Worm (Caenorhabditis elegans) whole organism, early embryonic: Measurements from ENCODE around the gene poml-4.

ENCODE experiments used
- B0310.2 ChIP-seq: sonication (generic microtip); optimal IDR thresholded peaks from 2 replicates; lab custom pipeline; 2016; ENCODE audit warnings: mild to moderate bottlenecking, missing genetic modification characterization, missing compliant biosample characterization
- F13C5.2 ChIP-seq: sonication (generic microtip); optimal IDR thresholded peaks from 2 replicates; lab custom pipeline; 2017; ENCODE audit warnings: mild to moderate bottlenecking, missing genetic modification characterization, inconsistent platforms, missing compliant biosample characterization
- aly-1 ChIP-seq: sonication (generic microtip); optimal IDR thresholded peaks from 2 replicates; lab custom pipeline; 2016; ENCODE audit warnings: missing genetic modification characterization, missing compliant biosample characterization
- ama-1 ChIP-seq: fragments of 150-350 bp; optimal IDR thresholded peaks from 2 replicates; lab custom pipeline; 2014
- ceh-13 ChIP-seq: fragments of 200-800 bp; sonication (Bioruptor generic); optimal IDR thresholded peaks from 2 replicates; lab custom pipeline; 2018; ENCODE audit warnings: mild to moderate bottlenecking, missing genetic modification characterization, missing compliant biosample characterization
- ceh-36 ChIP-seq: sonication (generic microtip); optimal IDR thresholded peaks from 2 replicates; lab custom pipeline; 2016; ENCODE audit warnings: missing genetic modification characterization, inconsistent platforms, missing compliant biosample characterization
- ets-7 ChIP-seq: sonication (generic microtip); optimal IDR thresholded peaks from 2 replicates; lab custom pipeline; 2016; ENCODE audit warnings: missing genotype, missing genetic modification characterization, missing compliant biosample characterization
- flt-1 ChIP-seq: fragments of 200-800 bp; sonication (Bioruptor generic); IDR thresholded peaks from 2 replicates; pipeline ENCODE4 v1.3.6; 2022; ENCODE audit warnings: missing genetic modification characterization, missing compliant biosample characterization
- hmbx-1 ChIP-seq: sonication (generic microtip); optimal IDR thresholded peaks from 2 replicates; lab custom pipeline; 2016; ENCODE audit warnings: mild to moderate bottlenecking, missing genetic modification characterization, missing compliant biosample characterization
- hmg-4 ChIP-seq: fragments of 200-800 bp; sonication (Bioruptor generic); optimal IDR thresholded peaks from 2 replicates; lab custom pipeline; 2018; ENCODE audit warnings: mild to moderate bottlenecking, missing genetic modification characterization, missing compliant biosample characterization
- hnd-1 ChIP-seq: sonication (generic microtip); optimal IDR thresholded peaks from 2 replicates; lab custom pipeline; 2016; ENCODE audit warnings: missing genetic modification characterization, missing compliant biosample characterization
- pes-1 ChIP-seq: fragments of 200-800 bp; sonication (Bioruptor generic); IDR thresholded peaks from 2 replicates; pipeline ENCODE4 v1.3.6; 2022; ENCODE audit warnings: missing genetic modification reagents, missing genetic modification characterization, missing compliant biosample characterization
- scrt-1 ChIP-seq: fragments of 200-800 bp; sonication (Bioruptor generic); IDR thresholded peaks from 2 replicates; pipeline ENCODE4 v1.3.6; 2022; ENCODE audit warnings: missing genetic modification characterization, missing compliant biosample characterization
- sea-1 ChIP-seq: fragments of 200-800 bp; sonication (Bioruptor generic); conservative IDR thresholded peaks from 2 replicates; pipeline ENCODE4 v1.3.6; 2022; ENCODE audit warnings: missing genetic modification characterization, missing compliant biosample characterization
- tbx-11 ChIP-seq: fragments of 200-800 bp; sonication (Bioruptor generic); IDR thresholded peaks from 2 replicates; pipeline ENCODE4 v1.3.6; 2022; ENCODE audit warnings: missing genetic modification characterization, missing compliant biosample characterization
- tbx-37 ChIP-seq: fragments of 200-800 bp; sonication (Bioruptor generic); conservative IDR thresholded peaks from 2 replicates; pipeline ENCODE4 v1.3.6; 2022; ENCODE audit warnings: missing genetic modification reagents, missing genetic modification characterization, missing compliant biosample characterization
- tra-4 ChIP-seq: sonication (generic microtip); optimal IDR thresholded peaks from 2 replicates; lab custom pipeline; 2017; ENCODE audit warnings: missing genetic modification characterization, missing compliant biosample characterization

The poml-4 gene

DNA sequence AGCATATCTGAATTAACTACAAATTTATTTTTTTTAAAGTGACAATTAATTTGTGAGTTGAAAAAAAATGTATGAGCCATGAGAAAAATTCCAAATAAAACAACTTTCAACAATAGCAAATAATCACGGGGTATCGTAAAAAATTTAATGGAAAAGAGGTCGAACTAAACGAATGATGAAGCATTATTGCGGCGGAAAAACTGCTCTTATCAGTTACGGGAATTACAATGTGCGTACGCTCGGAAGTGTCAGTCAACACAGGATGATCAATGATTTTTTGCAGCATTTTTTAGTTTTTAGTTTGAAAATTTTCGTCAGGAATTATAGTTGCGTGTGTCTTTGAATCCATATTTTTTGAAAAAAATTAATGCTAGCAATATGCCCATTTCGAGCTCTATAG, 36.0 kb downstream of the poml-4 start:
- TF ChIP-seq ceh-13 (GFP tag; lab: Kevin White, UChicago) (no peak), hmg-4 (GFP tag; lab: Kevin White, UChicago) (no peak)

DNA sequence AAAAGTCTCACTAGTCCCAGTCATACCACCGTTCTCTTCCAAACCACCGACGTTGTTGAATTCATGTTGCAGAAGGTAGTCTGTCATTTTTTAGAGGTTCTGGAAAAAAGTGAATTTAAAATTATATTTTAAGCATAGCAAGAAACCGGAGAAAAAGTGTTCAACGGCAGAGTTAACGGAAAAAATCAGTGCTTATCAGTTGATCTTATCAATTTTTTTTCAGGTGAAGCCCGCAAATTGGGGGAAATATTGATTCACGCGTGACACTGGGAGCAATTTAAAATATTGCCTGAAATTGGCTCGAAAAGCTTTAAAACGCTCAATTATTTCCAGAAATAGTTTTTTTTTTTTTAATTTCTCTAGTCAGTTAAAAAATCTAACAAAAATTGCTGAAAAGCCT, 39.2 kb downstream of the poml-4 start, which contains the start of gene math-38:
Gene math-38, minus strand, starts transcription at position 101 of the 400 bp plus-strand sequence.
- TF ChIP-seq ama-1 (lab: Kevin White, UChicago) (no peak), ceh-36 (no peak), sea-1 (GFP tag; lab: Robert Waterston, UW) (no peak), ets-7 (tag; lab: Kevin White, UChicago) (no peak), aly-1 (no peak), hmg-4 (GFP tag; lab: Kevin White, UChicago) (no peak), scrt-1 (no peak), B0310.2 (tag; lab: Kevin White, UChicago) (no peak), hmbx-1 (tag; lab: Kevin White, UChicago) (no peak), tra-4 (tag; lab: Kevin White, UChicago) (no peak), ceh-13 (GFP tag; lab: Kevin White, UChicago) (no peak), tbx-37 (GFP tag; lab: Robert Waterston, UW) (no peak)

DNA sequence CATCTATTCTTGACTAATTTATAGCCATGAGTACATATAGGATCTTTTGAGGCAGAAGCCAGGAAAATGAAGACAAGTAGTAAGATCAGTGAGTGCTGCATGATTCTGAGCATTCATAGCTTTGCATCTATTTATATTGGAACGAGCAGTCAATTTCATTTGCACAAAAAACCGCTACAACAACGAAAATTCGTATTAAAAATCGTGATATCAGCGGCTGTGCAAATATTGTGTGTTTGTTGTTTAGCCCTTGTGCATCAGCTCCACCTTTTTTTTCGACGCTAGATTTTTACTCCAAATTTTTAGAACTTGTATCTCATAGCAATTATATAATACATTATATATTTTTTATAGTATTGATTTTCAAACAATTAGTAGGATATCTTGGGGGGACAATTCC, 43.4 kb downstream of the poml-4 start, which contains the start of gene clec-21:
Gene clec-21, minus strand, starts transcription at position 101 of the 400 bp plus-strand sequence.
- TF ChIP-seq hmbx-1 (tag; lab: Kevin White, UChicago): no peak

DNA sequence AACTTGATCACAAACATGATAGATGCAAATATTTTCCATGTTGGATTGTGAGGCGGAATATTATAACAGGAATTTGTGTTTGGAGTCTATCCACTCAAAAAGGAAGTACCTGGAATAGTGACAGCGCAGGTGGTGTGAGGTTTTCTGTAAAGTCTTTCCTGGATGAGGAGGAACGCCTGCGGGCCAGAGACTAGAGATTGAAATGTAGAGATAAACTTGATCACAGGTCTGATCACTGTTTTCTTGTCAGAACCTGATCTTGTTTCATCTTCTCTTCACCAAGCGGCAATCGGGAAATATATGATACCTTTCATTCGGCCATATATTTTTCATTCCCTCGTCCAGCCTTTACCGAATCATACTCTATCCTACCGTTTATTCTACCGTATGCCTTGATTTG, 45.6 kb downstream of the poml-4 start, which contains the start of gene T07H3.8:
Gene T07H3.8, plus strand, starts transcription at position 301 of the 400 bp plus-strand sequence.
- TF ChIP-seq F13C5.2 (tag; lab: Kevin White, UChicago) (no peak), sea-1 (GFP tag; lab: Robert Waterston, UW) (no peak), ceh-13 (GFP tag; lab: Kevin White, UChicago) (no peak), ets-7 (tag; lab: Kevin White, UChicago) (no peak), B0310.2 (tag; lab: Kevin White, UChicago) (no peak), hmbx-1 (tag; lab: Kevin White, UChicago) (no peak), aly-1 (no peak), hnd-1 (tag; lab: Kevin White, UChicago) (no peak), ama-1 (lab: Kevin White, UChicago) (no peak), scrt-1 (no peak), hmg-4 (GFP tag; lab: Kevin White, UChicago) (no peak), tbx-37 (GFP tag; lab: Robert Waterston, UW) (no peak), tbx-11 (GFP tag; lab: Robert Waterston, UW) (no peak), pes-1 (GFP tag; lab: Robert Waterston, UW) (no peak), tra-4 (tag; lab: Kevin White, UChicago) (no peak), flt-1 (GFP tag; lab: Robert Waterston, UW) (no peak), ceh-36 (no peak)

DNA sequence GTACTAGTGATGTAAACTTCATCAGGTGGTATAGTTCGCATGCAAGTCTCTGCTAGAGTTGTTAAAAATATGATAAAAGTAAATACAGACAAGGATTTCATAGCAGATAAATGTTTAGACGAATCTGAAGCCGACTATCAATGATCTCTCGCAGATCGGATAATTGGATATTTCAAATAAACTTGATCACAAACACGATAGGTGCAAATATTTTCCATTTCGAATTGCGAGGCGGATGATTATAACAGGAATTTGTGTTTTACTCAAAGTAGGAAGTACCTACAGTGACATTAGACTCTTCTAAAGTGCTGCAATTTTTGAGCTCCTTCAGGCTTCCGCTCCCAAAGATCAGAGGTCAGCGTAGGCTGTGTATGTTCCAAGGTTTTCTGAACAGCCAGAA, 49.1 kb downstream of the poml-4 start, which contains the start of gene T07H3.7:
Gene T07H3.7, minus strand, starts transcription at position 101 of the 400 bp plus-strand sequence.
- TF ChIP-seq aly-1: no peak
